Fruit fly (Drosophila melanogaster) whole organism, embryonic: ENCODE results near the gene Syt12.

Source experiments
- Atf6 ChIP-seq: fragments of 200-800 bp; sonication (Bioruptor generic); IDR thresholded peaks from 2 replicates; pipeline ENCODE4 v1.3.6; 2022; ENCODE audit warnings: missing biosample characterization, missing genetic modification characterization
- CG3281 ChIP-seq: fragments of 200-800 bp; sonication (Bioruptor generic); optimal IDR thresholded peaks from 3 replicates; lab custom pipeline; 2017; ENCODE audit warnings: missing biosample characterization, mild to moderate bottlenecking, missing genetic modification characterization
- br ChIP-seq: fragments of >200 bp; optimal IDR thresholded peaks from 2 replicates; lab custom pipeline; 2017
- insv ChIP-seq, 2 experiments: fragments of 200-800 bp; sonication (Bioruptor generic); optimal IDR thresholded peaks; 3 replicates each; lab custom pipeline; 2016 to 2018; ENCODE audit warnings: missing biosample characterization in 2 of 2, missing genetic modification characterization in 2 of 2

- TF ChIP-seq CG3281 (no peak), Atf6 (GFP tag; lab: Robert Waterston, UW) (no peak), insv (GFP tag; optimal IDR thresholded peaks at IDR 0.05; lab: Kevin White, UChicago) (no peak), br (lab: Kevin White, UChicago) (no peak)
Measured at dm6 chrX:13410887-13411286, 51.8 kb downstream of the Syt12 start.
